Worm (Caenorhabditis elegans) whole organism, young adult: Measurements from ENCODE around the gene tin-9.1.

Source experiments
- B0035.1 ChIP-seq: sonication (generic microtip); optimal IDR thresholded peaks from 2 replicates; lab custom pipeline; 2016; ENCODE audit warnings: missing genetic modification characterization, mild to moderate bottlenecking, missing compliant biosample characterization, missing genotype, missing genetic modification reagents
- B0261.1 ChIP-seq: sonication (generic microtip); optimal IDR thresholded peaks from 2 replicates; lab custom pipeline; 2016; ENCODE audit warnings: mild to moderate bottlenecking, missing genetic modification characterization, moderate library complexity, missing compliant biosample characterization
- C06A6.2 ChIP-seq: fragments of 200-800 bp; sonication (Bioruptor generic); conservative IDR thresholded peaks from 2 replicates; pipeline ENCODE4 v1.3.6; 2022; ENCODE audit warnings: missing genetic modification characterization, missing compliant biosample characterization
- D2030.7 ChIP-seq: fragments of 200-800 bp; sonication (Bioruptor generic); IDR thresholded peaks from 2 replicates; pipeline ENCODE4 v1.3.6; 2022; ENCODE audit warnings: missing genetic modification reagents, missing genetic modification characterization, missing compliant biosample characterization
- F10E7.11 ChIP-seq: sonication (generic microtip); optimal IDR thresholded peaks from 2 replicates; lab custom pipeline; 2017; ENCODE audit warnings: mild to moderate bottlenecking, missing genetic modification characterization, moderate library complexity, missing compliant biosample characterization
- F33H1.4 ChIP-seq: fragments of 200-800 bp; sonication (Bioruptor generic); IDR thresholded peaks from 2 replicates; pipeline ENCODE4 v1.3.6; 2022; ENCODE audit warnings: missing genetic modification reagents, missing genetic modification characterization, missing compliant biosample characterization
- F57A8.1 ChIP-seq: fragments of 200-800 bp; sonication (Bioruptor generic); optimal IDR thresholded peaks from 2 replicates; lab custom pipeline; 2018; ENCODE audit warnings: mild to moderate bottlenecking, missing genetic modification characterization, moderate library complexity, missing compliant biosample characterization
- F57C9.4 ChIP-seq: sonication (generic microtip); optimal IDR thresholded peaks from 2 replicates; lab custom pipeline; 2017; ENCODE audit warnings: mild to moderate bottlenecking, missing genetic modification characterization, missing compliant biosample characterization
- K12H6.12 ChIP-seq: fragments of 200-800 bp; sonication (Bioruptor generic); optimal IDR thresholded peaks from 2 replicates; lab custom pipeline; 2018; ENCODE audit warnings: mild to moderate bottlenecking, missing genetic modification characterization, missing compliant biosample characterization
- T26A5.8 ChIP-seq: sonication (generic microtip); optimal IDR thresholded peaks from 2 replicates; lab custom pipeline; 2016; ENCODE audit warnings: missing genetic modification characterization, missing compliant biosample characterization
- Y56A3A.18 ChIP-seq: fragments of 200-800 bp; sonication (Bioruptor generic); IDR thresholded peaks from 2 replicates; pipeline ENCODE4 v1.3.6; 2022; ENCODE audit warnings: missing genetic modification reagents, missing genetic modification characterization, missing compliant biosample characterization
- Y67H2A.10 ChIP-seq: fragments of 200-800 bp; sonication (Bioruptor generic); conservative IDR thresholded peaks from 2 replicates; pipeline ENCODE4 v1.3.6; 2022; ENCODE audit warnings: missing genetic modification reagents, missing genetic modification characterization, missing compliant biosample characterization
- Y79H2A.3 ChIP-seq: fragments of 200-800 bp; sonication (Bioruptor generic); conservative IDR thresholded peaks from 2 replicates; pipeline ENCODE4 v1.3.6; 2022; ENCODE audit warnings: missing genetic modification reagents, missing genetic modification characterization, missing compliant biosample characterization
- ZK185.1 ChIP-seq: sonication (generic microtip); optimal IDR thresholded peaks from 2 replicates; lab custom pipeline; 2016; ENCODE audit warnings: mild to moderate bottlenecking, missing genetic modification characterization, missing compliant biosample characterization; ENCODE audit not compliant: poor library complexity, severe bottlenecking
- akir-1 ChIP-seq: fragments of 200-800 bp; sonication (Bioruptor generic); optimal IDR thresholded peaks from 2 replicates; lab custom pipeline; 2018; ENCODE audit warnings: mild to moderate bottlenecking, missing genetic modification characterization, moderate library complexity, missing compliant biosample characterization
- aptf-2 ChIP-seq: fragments of 200-800 bp; sonication (Bioruptor generic); conservative IDR thresholded peaks from 2 replicates; pipeline ENCODE4 v1.3.6; 2022; ENCODE audit warnings: missing genetic modification reagents, missing genetic modification characterization, missing compliant biosample characterization
- atf-7 ChIP-seq: sonication (generic microtip); optimal IDR thresholded peaks from 2 replicates; lab custom pipeline; 2017; ENCODE audit warnings: mild to moderate bottlenecking, missing genetic modification characterization, missing compliant biosample characterization
- athp-1 ChIP-seq: sonication (generic microtip); optimal IDR thresholded peaks from 2 replicates; lab custom pipeline; 2017; ENCODE audit warnings: mild to moderate bottlenecking, missing genetic modification characterization, missing compliant biosample characterization
- attf-3 ChIP-seq: fragments of 200-800 bp; sonication (Bioruptor generic); conservative IDR thresholded peaks from 2 replicates; pipeline ENCODE4 v1.3.6; 2022; ENCODE audit warnings: missing genetic modification reagents, missing genetic modification characterization, missing compliant biosample characterization
- bed-1 ChIP-seq: fragments of 200-800 bp; sonication (Bioruptor generic); IDR thresholded peaks from 2 replicates; pipeline ENCODE4 v1.3.6; 2022; ENCODE audit warnings: missing genetic modification reagents, missing genetic modification characterization, missing compliant biosample characterization
- ccch-3 ChIP-seq: fragments of 200-800 bp; sonication (Bioruptor generic); optimal IDR thresholded peaks from 2 replicates; lab custom pipeline; 2018; ENCODE audit warnings: mild to moderate bottlenecking, missing genetic modification characterization, missing compliant biosample characterization
- cebp-1 ChIP-seq, 2 experiments: fragments of 200-800 bp in 1 of 2; sonication (Bioruptor generic) in 1 of 2; sonication (generic microtip) in 1 of 2; IDR thresholded peaks in 1 of 2; optimal IDR thresholded peaks in 1 of 2; 2 replicates each; pipeline versions ENCODE4 v1.3.6 to Lab custom; 2017 to 2022; ENCODE audit warnings: missing compliant biosample characterization in 2 of 2, missing genetic modification characterization in 2 of 2, mild to moderate bottlenecking in 1 of 2, missing genetic modification reagents in 1 of 2, moderate library complexity in 1 of 2
- chd-7 ChIP-seq: sonication (generic microtip); optimal IDR thresholded peaks from 2 replicates; lab custom pipeline; 2016; ENCODE audit warnings: mild to moderate bottlenecking, missing genetic modification characterization, moderate library complexity, missing compliant biosample characterization
- dox-1 ChIP-seq: fragments of 200-800 bp; sonication (Bioruptor generic); IDR thresholded peaks from 2 replicates; pipeline ENCODE4 v1.3.6; 2022; ENCODE audit warnings: missing genetic modification reagents, missing genetic modification characterization, missing compliant biosample characterization
- ekl-4 ChIP-seq: fragments of 200-800 bp; sonication (Bioruptor generic); IDR thresholded peaks from 2 replicates; pipeline ENCODE4 v1.3.6; 2022; ENCODE audit warnings: missing genetic modification reagents, missing genetic modification characterization, missing compliant biosample characterization
- hlh-12 ChIP-seq: sonication (generic microtip); optimal IDR thresholded peaks from 2 replicates; lab custom pipeline; 2016; ENCODE audit warnings: missing genetic modification characterization, missing compliant biosample characterization
- hlh-26 ChIP-seq: fragments of 200-800 bp; sonication (Bioruptor generic); conservative IDR thresholded peaks from 2 replicates; pipeline ENCODE4 v1.3.6; 2022; ENCODE audit warnings: missing genetic modification reagents, missing genetic modification characterization, missing compliant biosample characterization
- lag-1 ChIP-seq: fragments of 200-800 bp; sonication (Bioruptor generic); IDR thresholded peaks from 2 replicates; pipeline ENCODE4 v1.3.6; 2022; ENCODE audit warnings: missing genetic modification reagents, missing genetic modification characterization, missing compliant biosample characterization
- lir-1 ChIP-seq: fragments of 200-800 bp; sonication (Bioruptor generic); conservative IDR thresholded peaks from 2 replicates; pipeline ENCODE4 v1.3.6; 2022; ENCODE audit warnings: missing genetic modification reagents, missing genetic modification characterization, missing compliant biosample characterization
- lsy-27 ChIP-seq: sonication (generic microtip); optimal IDR thresholded peaks from 2 replicates; lab custom pipeline; 2017; ENCODE audit warnings: missing genetic modification characterization, mild to moderate bottlenecking, missing compliant biosample characterization, antibody characterized with exemption, missing genotype, borderline replicate concordance; ENCODE audit not compliant: insufficient read depth
- madf-10 ChIP-seq: sonication (generic microtip); optimal IDR thresholded peaks from 2 replicates; lab custom pipeline; 2016; ENCODE audit warnings: mild to moderate bottlenecking, missing genetic modification characterization, missing compliant biosample characterization
- madf-3 ChIP-seq: fragments of 200-800 bp; sonication (Bioruptor generic); IDR thresholded peaks from 2 replicates; pipeline ENCODE4 v1.3.6; 2022; ENCODE audit warnings: missing genetic modification reagents, missing genetic modification characterization, missing compliant biosample characterization
- mes-4 ChIP-seq: sonication (generic microtip); optimal IDR thresholded peaks from 2 replicates; lab custom pipeline; 2016; ENCODE audit warnings: missing genotype, missing genetic modification characterization, missing compliant biosample characterization
- mxl-1 ChIP-seq: sonication (generic microtip); optimal IDR thresholded peaks from 2 replicates; lab custom pipeline; 2016; ENCODE audit warnings: missing genetic modification characterization, missing compliant biosample characterization
- nfya-2 ChIP-seq: fragments of 200-800 bp; sonication (Bioruptor generic); IDR thresholded peaks from 2 replicates; pipeline ENCODE4 v1.3.6; 2022; ENCODE audit warnings: missing genetic modification reagents, missing genetic modification characterization, missing compliant biosample characterization
- nhr-120 ChIP-seq: fragments of 200-800 bp; sonication (Bioruptor generic); IDR thresholded peaks from 2 replicates; pipeline ENCODE4 v1.3.6; 2022; ENCODE audit warnings: missing genetic modification characterization, missing compliant biosample characterization
- nhr-90 ChIP-seq: sonication (generic microtip); optimal IDR thresholded peaks from 2 replicates; lab custom pipeline; 2016; ENCODE audit warnings: missing genotype, mild to moderate bottlenecking, missing genetic modification characterization, missing compliant biosample characterization
- rpc-1 ChIP-seq, 2 experiments: fragments of 150-350 bp in 1 of 2; sonication (generic microtip) in 1 of 2; optimal IDR thresholded peaks; 2 replicates each; lab custom pipeline; 2014 to 2018; ENCODE audit warnings: missing biosample characterization in 1 of 2, missing genetic modification characterization in 1 of 2, missing genetic modification reagents in 1 of 2, missing genotype in 1 of 2
- sdz-38 ChIP-seq: sonication (generic microtip); optimal IDR thresholded peaks from 2 replicates; lab custom pipeline; 2016; ENCODE audit warnings: missing genotype, missing genetic modification characterization, missing compliant biosample characterization
- snpc-3.4 ChIP-seq: sonication (generic microtip); optimal IDR thresholded peaks from 2 replicates; lab custom pipeline; 2017; ENCODE audit warnings: missing genetic modification characterization, mild to moderate bottlenecking, missing compliant biosample characterization, antibody characterized with exemption, moderate library complexity, missing genotype, missing genetic modification reagents
- snpc-4 ChIP-seq, 5 experiments: fragments of 150-350 bp in 1 of 5; sonication (generic microtip) in 4 of 5; optimal IDR thresholded peaks; 2 replicates each; lab custom pipeline; 2014 to 2018; ENCODE audit warnings: missing genetic modification characterization in 5 of 5, missing biosample characterization in 3 of 5, antibody characterized with exemption in 2 of 5, mild to moderate bottlenecking in 2 of 5, missing compliant biosample characterization in 2 of 5, missing genotype in 2 of 5, moderate library complexity in 2 of 5, missing genetic modification reagents in 1 of 5
- unc-62 ChIP-seq: fragments of 150-350 bp; optimal IDR thresholded peaks from 2 replicates; lab custom pipeline; 2014; ENCODE audit warnings: missing biosample characterization, missing genetic modification reagents, missing genetic modification characterization
- xnd-1 ChIP-seq: sonication (generic microtip); optimal IDR thresholded peaks from 2 replicates; lab custom pipeline; 2016; ENCODE audit warnings: missing genotype, missing genetic modification reagents, missing genetic modification characterization, missing compliant biosample characterization
- zim-3 ChIP-seq: sonication (generic microtip); optimal IDR thresholded peaks from 2 replicates; lab custom pipeline; 2017; ENCODE audit warnings: mild to moderate bottlenecking, missing genetic modification characterization, moderate library complexity, missing compliant biosample characterization
- ztf-18 ChIP-seq: sonication (generic microtip); optimal IDR thresholded peaks from 2 replicates; lab custom pipeline; 2016; ENCODE audit warnings: missing genotype, mild to moderate bottlenecking, missing genetic modification characterization, missing compliant biosample characterization
- ztf-28 ChIP-seq: fragments of 200-800 bp; sonication (Bioruptor generic); IDR thresholded peaks from 2 replicates; pipeline ENCODE4 v1.3.6; 2022; ENCODE audit warnings: missing genetic modification reagents, missing genetic modification characterization, missing compliant biosample characterization
- ztf-6 ChIP-seq: fragments of 200-800 bp; sonication (Bioruptor generic); IDR thresholded peaks from 2 replicates; pipeline ENCODE4 v1.3.6; 2022; ENCODE audit warnings: missing genetic modification reagents, missing genetic modification characterization, missing compliant biosample characterization

Gene tin-9.1

DNA sequence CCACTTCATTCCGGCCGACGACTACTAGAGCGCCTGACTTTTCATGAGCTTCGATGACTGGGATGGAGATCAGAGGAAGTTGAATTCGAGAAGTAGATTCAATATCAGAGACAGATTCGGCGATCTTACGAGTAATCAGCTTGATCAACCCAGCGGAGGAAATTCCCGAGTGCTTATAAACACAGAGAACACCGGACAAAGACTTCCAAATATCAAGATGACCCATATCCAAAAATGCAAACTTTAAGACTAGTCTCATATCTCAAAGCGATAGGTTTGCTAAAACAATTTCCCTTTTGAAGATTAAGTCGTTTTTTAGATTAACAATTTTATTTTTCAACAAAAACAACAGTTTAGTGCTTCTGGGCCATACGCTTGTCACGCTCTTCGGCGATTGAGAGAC lies 39.0 kb upstream of the tin-9.1 start, which contains the start of gene Y43B11AR.3 (continued):
- no peak for TF ChIP-seq F57C9.4 (tag; lab: Kevin White, UChicago)
- TF ChIP-seq ZK185.1 (tag; lab: Kevin White, UChicago) = no peak
- TF ChIP-seq Y56A3A.18 = no peak; the same call in none of the 2 replicates
- peak; percentile 74 for TF ChIP-seq mes-4 (tag; lab: Kevin White, UChicago)
- TF ChIP-seq xnd-1 (tag; lab: Kevin White, UChicago) = peak; percentile 50
- no peak for TF ChIP-seq hlh-12 (tag; lab: Kevin White, UChicago)
- TF ChIP-seq B0035.1 (tag; lab: Kevin White, UChicago) = peak; percentile 80
- no peak for TF ChIP-seq F10E7.11 (tag; lab: Kevin White, UChicago)
- no peak for TF ChIP-seq F57A8.1
- no peak for TF ChIP-seq nhr-120 (GFP tag; lab: Robert Waterston, UW)
- TF ChIP-seq F33H1.4 (GFP tag; lab: Robert Waterston, UW) = peak; percentile 65
- TF ChIP-seq D2030.7 (GFP tag; lab: Robert Waterston, UW) = peak; percentile 55; the same call in 1 of the 2 replicates
- TF ChIP-seq ccch-3 = no peak
- TF ChIP-seq ztf-6 = no peak
- peak; percentile 61 for TF ChIP-seq mxl-1 (tag; lab: Kevin White, UChicago)
- TF ChIP-seq madf-3 (GFP tag; lab: Robert Waterston, UW) = peak; percentile 93
- TF ChIP-seq cebp-1 (GFP tag; IDR thresholded peaks at IDR 0.05; lab: Robert Waterston, UW) = no peak
- peak; percentile 73 for TF ChIP-seq cebp-1 (tag; optimal IDR thresholded peaks at IDR 0.05; lab: Kevin White, UChicago)
- TF ChIP-seq nhr-90 (tag; lab: Kevin White, UChicago) = peak; percentile 20
- TF ChIP-seq lsy-27 (tag; lab: Kevin White, UChicago) = no peak
- peak; percentile 83 for TF ChIP-seq athp-1 (tag; lab: Kevin White, UChicago)
- no peak for TF ChIP-seq rpc-1 (optimal IDR thresholded peaks at IDR 0.05; lab: Kevin White, UChicago)
- peak; percentile 11 for TF ChIP-seq rpc-1 (tag; optimal IDR thresholded peaks at IDR 0.05; lab: Kevin White, UChicago)
- peak; percentile 81 for TF ChIP-seq ztf-18
- TF ChIP-seq Y67H2A.10 (GFP tag; lab: Robert Waterston, UW) = no peak
- peak; percentile 86 for TF ChIP-seq Y79H2A.3 (GFP tag; lab: Robert Waterston, UW)
- TF ChIP-seq dox-1 (GFP tag; lab: Robert Waterston, UW) = peak; percentile 67; the same call in 1 of the 2 replicates
- peak; percentile 90 for TF ChIP-seq snpc-3.4 (tag; lab: Kevin White, UChicago)
- peak; percentile 92 for TF ChIP-seq ekl-4 (GFP tag; lab: Robert Waterston, UW)
- no peak for TF ChIP-seq C06A6.2 (GFP tag; lab: Robert Waterston, UW)
- no peak for TF ChIP-seq hlh-26 (GFP tag; lab: Robert Waterston, UW)
- no peak for TF ChIP-seq madf-10 (tag; lab: Kevin White, UChicago)
- no peak for TF ChIP-seq K12H6.12 (tag; lab: Kevin White, UChicago)
- TF ChIP-seq akir-1 = no peak
- no peak for TF ChIP-seq ztf-28 (GFP tag; lab: Robert Waterston, UW)
- peak; percentile 72 for TF ChIP-seq snpc-4 (GFP tag; optimal IDR thresholded peaks at IDR 0.05; lab: Kevin White, UChicago)
- TF ChIP-seq snpc-4 (tag; optimal IDR thresholded peaks at IDR 0.05; lab: Kevin White, UChicago) = peak; percentile 36 to 87 (median 72)
- no peak for TF ChIP-seq chd-7 (tag; lab: Kevin White, UChicago)
- peak; percentile 25 for TF ChIP-seq B0261.1 (tag; lab: Kevin White, UChicago)
- no peak for TF ChIP-seq nfya-2 (GFP tag; lab: Robert Waterston, UW)
- 0 out of 2 replicates have a peak, but pooled peaks have one; percentile 25 for TF ChIP-seq lir-1 (GFP tag; lab: Robert Waterston, UW)
- TF ChIP-seq lag-1 (GFP tag; lab: Robert Waterston, UW) = no peak
- no peak for TF ChIP-seq sdz-38
- peak; percentile 63 for TF ChIP-seq zim-3
- TF ChIP-seq T26A5.8 (tag; lab: Kevin White, UChicago) = peak; percentile 62
- no peak for TF ChIP-seq aptf-2 (GFP tag; lab: Robert Waterston, UW)
- TF ChIP-seq bed-1 (GFP tag; lab: Robert Waterston, UW) = no peak
- TF ChIP-seq atf-7 = peak; percentile 59
- no peak for TF ChIP-seq unc-62 (GFP tag; lab: Kevin White, UChicago)
- TF ChIP-seq attf-3 = no peak
